Fruit fly (Drosophila melanogaster) whole organism, embryonic: Measurements from ENCODE around the gene CG15034.
A peak's percentile ranks its signal among the peaks of the same experiment; 100 is the strongest.

Experiments
- Asciz ChIP-seq: fragments of 200-800 bp; sonication (Bioruptor generic); optimal IDR thresholded peaks from 2 replicates; lab custom pipeline; 2017; ENCODE audit warnings: missing biosample characterization, mild to moderate bottlenecking, missing genetic modification characterization, missing genetic modification reagents
- Bdp1 ChIP-seq: fragments of 200-800 bp; sonication (Bioruptor generic); optimal IDR thresholded peaks from 3 replicates; lab custom pipeline; 2016; ENCODE audit warnings: missing biosample characterization, missing genetic modification characterization
- BtbVII ChIP-seq: fragments of 200-800 bp; sonication (Bioruptor generic); optimal IDR thresholded peaks from 3 replicates; lab custom pipeline; 2017; ENCODE audit warnings: missing biosample characterization, mild to moderate bottlenecking, missing genetic modification characterization
- Bteb2 ChIP-seq: fragments of 200-800 bp; sonication (Bioruptor generic); optimal IDR thresholded peaks from 2 replicates; lab custom pipeline; 2016; ENCODE audit warnings: missing biosample characterization, missing genetic modification characterization
- C15 ChIP-seq: fragments of 200-800 bp; sonication (Bioruptor generic); IDR thresholded peaks from 3 replicates; pipeline ENCODE4 v1.3.6; 2022; ENCODE audit warnings: missing biosample characterization, missing genetic modification characterization
- CG10543 ChIP-seq: fragments of 200-800 bp; sonication (Bioruptor generic); optimal IDR thresholded peaks from 3 replicates; lab custom pipeline; 2017; ENCODE audit warnings: missing biosample characterization, mild to moderate bottlenecking, missing genetic modification characterization, moderate library complexity
- CG10654 ChIP-seq: fragments of 200-800 bp; sonication (Bioruptor generic); optimal IDR thresholded peaks from 2 replicates; lab custom pipeline; 2016; ENCODE audit warnings: missing biosample characterization, missing genetic modification characterization
- CG11093 ChIP-seq: fragments of 200-800 bp; sonication (Bioruptor generic); IDR thresholded peaks from 3 replicates; pipeline ENCODE4 v1.3.6; 2022; ENCODE audit warnings: missing biosample characterization, missing genetic modification characterization
- CG11247 ChIP-seq: fragments of 200-800 bp; sonication (Bioruptor generic); IDR thresholded peaks from 2 replicates; pipeline ENCODE4 v1.3.6; 2022; ENCODE audit warnings: missing biosample characterization, missing genetic modification characterization
- CG11695 ChIP-seq: fragments of 200-800 bp; sonication (Bioruptor generic); IDR thresholded peaks from 3 replicates; pipeline ENCODE4 v1.3.6; 2022; ENCODE audit warnings: missing biosample characterization, missing genetic modification characterization
- CG12744 ChIP-seq: fragments of 200-800 bp; sonication (Bioruptor generic); optimal IDR thresholded peaks from 2 replicates; lab custom pipeline; 2016; ENCODE audit warnings: missing biosample characterization, missing genetic modification characterization
- CG15514 ChIP-seq: fragments of 200-800 bp; sonication (Bioruptor generic); optimal IDR thresholded peaks from 3 replicates; lab custom pipeline; 2017; ENCODE audit warnings: missing biosample characterization, missing genetic modification characterization, mild to moderate bottlenecking, moderate library complexity, missing genetic modification reagents
- CG16863 ChIP-seq: fragments of 200-800 bp; sonication (Bioruptor generic); optimal IDR thresholded peaks from 3 replicates; lab custom pipeline; 2016; ENCODE audit warnings: missing biosample characterization, missing genetic modification characterization
- CG2129 ChIP-seq: fragments of 200-800 bp; sonication (Bioruptor generic); IDR thresholded peaks from 2 replicates; pipeline ENCODE4 v1.3.6; 2022; ENCODE audit warnings: missing biosample characterization, missing genetic modification characterization; ENCODE audit not compliant: partially characterized antibody
- CG2199 ChIP-seq: fragments of 200-800 bp; sonication (Bioruptor generic); IDR thresholded peaks from 3 replicates; pipeline ENCODE4 v1.3.6; 2022; ENCODE audit warnings: missing biosample characterization, missing genetic modification characterization
- CG42726 ChIP-seq: fragments of 200-800 bp; sonication (Bioruptor generic); IDR thresholded peaks from 2 replicates; pipeline ENCODE4 v1.3.6; 2022; ENCODE audit warnings: missing biosample characterization, missing genetic modification characterization; ENCODE audit not compliant: partially characterized antibody
- CG4328 ChIP-seq: fragments of 200-800 bp; sonication (Bioruptor generic); optimal IDR thresholded peaks from 3 replicates; lab custom pipeline; 2017; ENCODE audit warnings: missing biosample characterization, missing genetic modification reagents, missing genetic modification characterization
- CG5953 ChIP-seq: fragments of 200-800 bp; sonication (Bioruptor generic); IDR thresholded peaks from 2 replicates; pipeline ENCODE4 v1.3.6; 2022; ENCODE audit warnings: missing biosample characterization, missing genetic modification characterization
- CG6683 ChIP-seq: fragments of 200-800 bp; sonication (Bioruptor generic); optimal IDR thresholded peaks from 2 replicates; lab custom pipeline; 2017; ENCODE audit warnings: missing biosample characterization, mild to moderate bottlenecking, missing genetic modification characterization, missing genetic modification reagents
- CG7963 ChIP-seq: fragments of 200-800 bp; sonication (Bioruptor generic); IDR thresholded peaks from 3 replicates; pipeline ENCODE4 v1.3.6; 2022; ENCODE audit warnings: missing biosample characterization, missing genetic modification characterization; ENCODE audit not compliant: partially characterized antibody
- CG8089 ChIP-seq: fragments of 200-800 bp; sonication (Bioruptor generic); optimal IDR thresholded peaks from 3 replicates; lab custom pipeline; 2016; ENCODE audit warnings: missing biosample characterization, missing genetic modification characterization
- Dad ChIP-seq: fragments of 200-800 bp; sonication (Bioruptor generic); optimal IDR thresholded peaks from 3 replicates; lab custom pipeline; 2016; ENCODE audit warnings: missing biosample characterization, missing genetic modification characterization
- Doc3 ChIP-seq: fragments of 200-800 bp; sonication (Bioruptor generic); IDR thresholded peaks from 3 replicates; pipeline ENCODE4 v1.3.6; 2022; ENCODE audit warnings: missing biosample characterization, missing genetic modification characterization; ENCODE audit not compliant: partially characterized antibody
- Dp ChIP-seq: fragments of 200-800 bp; sonication (Bioruptor generic); optimal IDR thresholded peaks from 2 replicates; lab custom pipeline; 2018; ENCODE audit warnings: missing biosample characterization, mild to moderate bottlenecking, missing genetic modification characterization, moderate library complexity
- Gug ChIP-seq: fragments of 200-800 bp; sonication (Bioruptor generic); IDR thresholded peaks from 4 replicates; pipeline ENCODE4 v1.3.6; 2022; ENCODE audit warnings: missing biosample characterization, missing genetic modification characterization
- H15 ChIP-seq: fragments of 200-800 bp; sonication (Bioruptor generic); IDR thresholded peaks from 3 replicates; pipeline ENCODE4 v1.3.6; 2022; ENCODE audit warnings: missing biosample characterization, missing genetic modification characterization
- H2.0 ChIP-seq: fragments of 200-800 bp; sonication (Bioruptor generic); IDR thresholded peaks from 2 replicates; pipeline ENCODE4 v1.3.6; 2022; ENCODE audit warnings: missing biosample characterization, missing genetic modification characterization
- Hmx ChIP-seq: fragments of 200-800 bp; sonication (Bioruptor generic); optimal IDR thresholded peaks from 2 replicates; lab custom pipeline; 2016; ENCODE audit warnings: missing biosample characterization, missing genetic modification characterization
- Hr39 ChIP-seq: fragments of >200 bp; optimal IDR thresholded peaks from 2 replicates; lab custom pipeline; 2017
- NfI ChIP-seq: fragments of 200-800 bp; sonication (Bioruptor generic); optimal IDR thresholded peaks from 3 replicates; lab custom pipeline; 2018; ENCODE audit warnings: missing biosample characterization, mild to moderate bottlenecking, missing genetic modification characterization, moderate library complexity
- Rx ChIP-seq: fragments of 200-800 bp; sonication (Bioruptor generic); IDR thresholded peaks from 2 replicates; pipeline ENCODE4 v1.3.6; 2022; ENCODE audit warnings: missing biosample characterization, missing genetic modification characterization
- al ChIP-seq: fragments of 200-800 bp; sonication (Bioruptor generic); IDR thresholded peaks from 2 replicates; pipeline ENCODE4 v1.3.6; 2022; ENCODE audit warnings: missing biosample characterization, missing genetic modification characterization
- btn ChIP-seq: fragments of 200-800 bp; sonication (Bioruptor generic); optimal IDR thresholded peaks from 2 replicates; lab custom pipeline; 2016; ENCODE audit warnings: missing biosample characterization, missing genetic modification characterization
- chif ChIP-seq, 2 experiments: fragments of 200-800 bp; sonication (Bioruptor generic); optimal IDR thresholded peaks; 3 replicates each; lab custom pipeline; 2016; ENCODE audit warnings: missing biosample characterization in 2 of 2, missing genetic modification characterization in 2 of 2
- crc ChIP-seq: fragments of 200-800 bp; sonication (Bioruptor generic); optimal IDR thresholded peaks from 2 replicates; lab custom pipeline; 2016; ENCODE audit warnings: missing biosample characterization, missing genetic modification characterization
- danr ChIP-seq: fragments of 200-800 bp; sonication (Bioruptor generic); IDR thresholded peaks from 2 replicates; pipeline ENCODE4 v1.3.6; 2022; ENCODE audit warnings: missing biosample characterization, missing genetic modification characterization
- dpn ChIP-seq, 2 experiments: fragments of 200-800 bp; sonication (Bioruptor generic); optimal IDR thresholded peaks; 3 replicates each; lab custom pipeline; 2016; ENCODE audit warnings: missing biosample characterization in 2 of 2, missing genetic modification characterization in 2 of 2
- ewg ChIP-seq: fragments of 200-800 bp; sonication (Bioruptor generic); optimal IDR thresholded peaks from 3 replicates; lab custom pipeline; 2017; ENCODE audit warnings: mild to moderate bottlenecking, missing biosample characterization, missing genetic modification reagents, missing genetic modification characterization
- fru ChIP-seq: fragments of >200 bp; optimal IDR thresholded peaks from 2 replicates; lab custom pipeline; 2017
- gsb-n ChIP-seq: fragments of 200-800 bp; sonication (Bioruptor generic); optimal IDR thresholded peaks from 3 replicates; lab custom pipeline; 2018; ENCODE audit warnings: missing biosample characterization, mild to moderate bottlenecking, missing genetic modification characterization
- insv ChIP-seq, 2 experiments: fragments of 200-800 bp; sonication (Bioruptor generic); optimal IDR thresholded peaks; 3 replicates each; lab custom pipeline; 2016 to 2018; ENCODE audit warnings: missing biosample characterization in 2 of 2, missing genetic modification characterization in 2 of 2
- kni ChIP-seq: fragments of 200-800 bp; sonication (Bioruptor generic); optimal IDR thresholded peaks from 3 replicates; lab custom pipeline; 2017; ENCODE audit warnings: mild to moderate bottlenecking, missing biosample characterization, missing genetic modification reagents, missing genetic modification characterization
- lab ChIP-seq: fragments of 200-800 bp; sonication (Bioruptor generic); optimal IDR thresholded peaks from 3 replicates; lab custom pipeline; 2017; ENCODE audit warnings: missing biosample characterization, missing genetic modification characterization, mild to moderate bottlenecking, moderate library complexity, missing genetic modification reagents
- lbe ChIP-seq: fragments of 200-800 bp; sonication (Bioruptor generic); optimal IDR thresholded peaks from 2 replicates; lab custom pipeline; 2016; ENCODE audit warnings: missing biosample characterization, mild to moderate bottlenecking, missing genetic modification characterization
- pzg ChIP-seq: fragments of 200-800 bp; sonication (Bioruptor generic); optimal IDR thresholded peaks from 3 replicates; lab custom pipeline; 2018; ENCODE audit warnings: missing biosample characterization, mild to moderate bottlenecking, missing genetic modification characterization, moderate library complexity
- ranshi ChIP-seq: fragments of 200-800 bp; sonication (Bioruptor generic); IDR thresholded peaks from 2 replicates; pipeline ENCODE4 v1.3.6; 2022; ENCODE audit warnings: missing biosample characterization, missing genetic modification characterization
- repo ChIP-seq: fragments of 200-800 bp; sonication (Bioruptor generic); optimal IDR thresholded peaks from 2 replicates; lab custom pipeline; 2016; ENCODE audit warnings: missing biosample characterization, missing genetic modification characterization
- sd ChIP-seq: fragments of 200-800 bp; sonication (Bioruptor generic); optimal IDR thresholded peaks from 3 replicates; lab custom pipeline; 2018; ENCODE audit warnings: missing biosample characterization, mild to moderate bottlenecking, missing genetic modification characterization, moderate library complexity
- sqz ChIP-seq: fragments of 200-800 bp; sonication (Bioruptor generic); optimal IDR thresholded peaks from 3 replicates; lab custom pipeline; 2018; ENCODE audit warnings: missing biosample characterization, mild to moderate bottlenecking, missing genetic modification characterization
- stc ChIP-seq: fragments of 200-800 bp; sonication (Bioruptor generic); IDR thresholded peaks from 2 replicates; pipeline ENCODE4 v1.3.6; 2022; ENCODE audit warnings: missing biosample characterization, missing genetic modification characterization
- tgo ChIP-seq: fragments of 200-800 bp; sonication (Bioruptor generic); IDR thresholded peaks from 3 replicates; pipeline ENCODE4 v1.3.6; 2022; ENCODE audit warnings: missing biosample characterization, missing genetic modification characterization
- tin ChIP-seq: fragments of 200-800 bp; sonication (Bioruptor generic); optimal IDR thresholded peaks from 3 replicates; lab custom pipeline; 2016; ENCODE audit warnings: missing biosample characterization, missing genetic modification characterization

CG15034 gene

dm6 chrX:7333298-7333743, 14.0 kb downstream of the CG15034 start (continued):
- peak; percentile 75 for TF ChIP-seq Asciz
- TF ChIP-seq Hmx (GFP tag; lab: Kevin White, UChicago): no peak
- no peak for TF ChIP-seq CG2199 (GFP tag; lab: Robert Waterston, UW)
- no peak for TF ChIP-seq tin (GFP tag; lab: Kevin White, UChicago)
- no peak for TF ChIP-seq pzg
- TF ChIP-seq CG4328 (GFP tag; lab: Kevin White, UChicago): peak; percentile 49
- no peak for TF ChIP-seq CG16863 (GFP tag; lab: Kevin White, UChicago)
- no peak for TF ChIP-seq CG2129 (GFP tag; lab: Robert Waterston, UW)
- TF ChIP-seq Dad: peak; percentile 1
- peak; percentile 46 for TF ChIP-seq CG10543 (GFP tag; lab: Kevin White, UChicago)
- peak; percentile 54; the same call in 1 of the 2 replicates for TF ChIP-seq CG5953
- peak; percentile 54 for TF ChIP-seq gsb-n (tag; lab: Kevin White, UChicago)
- no peak for TF ChIP-seq crc
- TF ChIP-seq sd (tag; lab: Kevin White, UChicago): no peak
- no peak for TF ChIP-seq al (GFP tag; lab: Robert Waterston, UW)
- TF ChIP-seq Bdp1: peak; percentile 20
- no peak for TF ChIP-seq ranshi (GFP tag; lab: Robert Waterston, UW)
- TF ChIP-seq ewg (GFP tag; lab: Kevin White, UChicago): no peak
- TF ChIP-seq dpn (GFP tag; optimal IDR thresholded peaks at IDR 0.05; lab: Kevin White, UChicago): peak in 1 of 2 experiments; percentile 14
- no peak for TF ChIP-seq tgo (GFP tag; lab: Robert Waterston, UW)
- no peak for TF ChIP-seq CG7963 (GFP tag; lab: Robert Waterston, UW)
- no peak for TF ChIP-seq CG12744 (GFP tag; lab: Kevin White, UChicago)
- TF ChIP-seq fru (lab: Kevin White, UChicago): no peak
- no peak for TF ChIP-seq lbe (GFP tag; lab: Kevin White, UChicago)
- TF ChIP-seq CG8089 (GFP tag; lab: Kevin White, UChicago): peak; percentile 62
- TF ChIP-seq danr (GFP tag; lab: Robert Waterston, UW): no peak
- peak; percentile 39 for TF ChIP-seq CG10654 (GFP tag; lab: Kevin White, UChicago)
- peak; percentile 36; the same call in 1 of the 2 replicates for TF ChIP-seq stc (GFP tag; lab: Robert Waterston, UW)
- TF ChIP-seq lab (GFP tag; lab: Kevin White, UChicago): peak; percentile 35
- 0 out of 3 replicates have a peak, but pooled peaks have one; percentile 37 for TF ChIP-seq H15
- TF ChIP-seq btn (GFP tag; lab: Kevin White, UChicago): no peak
- TF ChIP-seq insv (GFP tag; optimal IDR thresholded peaks at IDR 0.05; lab: Kevin White, UChicago): peak in 1 of 2 experiments; percentile 16
- TF ChIP-seq CG11247 (GFP tag; lab: Robert Waterston, UW): no peak
- peak; percentile 58; the same call in 2 of the 3 replicates for TF ChIP-seq CG11695 (GFP tag; lab: Robert Waterston, UW)
- TF ChIP-seq repo (GFP tag; lab: Kevin White, UChicago): no peak
- TF ChIP-seq CG6683 (GFP tag; lab: Kevin White, UChicago): no peak
- no peak for TF ChIP-seq C15
- TF ChIP-seq CG15514: no peak
- TF ChIP-seq chif (GFP tag; optimal IDR thresholded peaks at IDR 0.05; lab: Kevin White, UChicago): no peak
- no peak for TF ChIP-seq BtbVII
- no peak for TF ChIP-seq NfI
- TF ChIP-seq Rx (GFP tag; lab: Robert Waterston, UW): no peak
- no peak for TF ChIP-seq Dp
- TF ChIP-seq sqz (GFP tag; lab: Kevin White, UChicago): no peak
- peak; percentile 79 for TF ChIP-seq kni (GFP tag; lab: Kevin White, UChicago)
- TF ChIP-seq H2.0: 0 out of 2 replicates have a peak, but pooled peaks have one; percentile 8
- TF ChIP-seq Hr39 (lab: Kevin White, UChicago): no peak
- no peak for TF ChIP-seq CG42726 (GFP tag; lab: Robert Waterston, UW)
- TF ChIP-seq Doc3: no peak
- TF ChIP-seq Bteb2: no peak
- TF ChIP-seq Gug: no peak
- no peak for TF ChIP-seq CG11093 (GFP tag; lab: Robert Waterston, UW)
